Fruit fly (Drosophila melanogaster) S2 (cell line): Measurements from ENCODE around the gene CG18265.

ENCODE experiments used
- CG8478 ChIP-seq: fragments of >200 bp; optimal IDR thresholded peaks from 2 replicates; lab custom pipeline; 2018
- CTCF ChIP-seq, 2 experiments: fragments of >200 bp; optimal IDR thresholded peaks; 2 replicates each; lab custom pipeline; 2018

Gene CG18265

DNA sequence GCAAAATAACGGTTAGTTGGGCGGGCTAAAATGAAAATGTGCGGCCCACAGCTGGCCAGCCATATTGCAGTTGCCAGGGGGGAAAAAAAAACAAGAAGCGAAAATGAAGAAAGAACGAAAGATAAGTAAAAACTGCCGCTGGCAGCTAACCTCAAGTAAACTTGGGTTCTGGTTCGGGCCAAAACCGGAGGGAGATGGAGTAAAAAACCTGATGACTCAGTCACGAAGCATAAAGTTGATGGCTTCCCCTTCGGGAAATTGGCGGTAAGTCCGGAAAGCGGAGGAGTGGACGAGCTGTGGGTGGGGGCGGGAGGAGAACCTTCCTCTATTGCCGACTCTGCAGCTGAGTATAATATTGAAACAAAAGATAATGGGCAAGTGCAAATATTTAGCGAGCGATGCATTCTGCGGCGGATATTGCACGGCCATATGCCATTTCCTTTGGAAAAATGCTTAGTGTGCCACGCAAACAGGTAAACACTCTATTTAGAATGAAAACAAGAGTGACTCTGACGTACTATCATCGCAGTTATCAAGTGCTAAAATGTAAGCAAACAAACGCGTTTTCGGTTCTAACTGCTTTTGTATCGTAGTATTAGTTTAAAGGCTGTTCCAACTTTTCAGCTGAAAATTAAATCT is 20.0 kb upstream of the CG18265 start:
- TF ChIP-seq CTCF (optimal IDR thresholded peaks at IDR 0.05; lab: Kevin White, UChicago) (no peak), CG8478 (lab: Kevin White, UChicago) (no peak)

DNA sequence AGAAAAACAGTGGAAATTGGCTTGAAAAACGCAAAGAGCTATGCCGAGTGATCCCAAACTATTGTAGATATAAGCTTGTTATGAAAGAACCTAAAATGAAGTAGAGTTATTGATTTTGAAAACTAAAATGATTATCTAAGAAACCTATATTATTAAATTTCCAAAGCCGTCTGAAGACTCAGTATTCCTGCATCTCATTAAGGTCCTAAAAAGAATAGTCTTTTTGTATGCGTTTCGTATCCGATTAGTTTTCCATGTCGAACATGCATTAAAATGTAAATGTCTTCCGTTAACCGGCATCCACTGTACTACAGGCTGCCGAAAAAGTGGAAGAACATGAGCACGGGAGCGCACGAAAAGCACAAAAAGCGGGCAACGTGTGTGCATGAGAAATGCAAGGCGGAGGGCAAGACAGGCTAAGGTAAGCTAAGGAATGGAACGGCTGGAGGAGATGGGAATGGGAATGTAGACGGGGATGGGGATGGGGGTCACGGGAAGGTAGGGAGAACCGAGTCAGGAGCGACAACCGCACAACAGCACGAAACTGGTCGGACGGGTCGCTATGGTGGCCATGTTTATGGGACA is 18.5 kb upstream of the CG18265 start:
- TF ChIP-seq CG8478 (lab: Kevin White, UChicago) = no peak
- TF ChIP-seq CTCF (optimal IDR thresholded peaks at IDR 0.05; lab: Kevin White, UChicago) = no peak

DNA sequence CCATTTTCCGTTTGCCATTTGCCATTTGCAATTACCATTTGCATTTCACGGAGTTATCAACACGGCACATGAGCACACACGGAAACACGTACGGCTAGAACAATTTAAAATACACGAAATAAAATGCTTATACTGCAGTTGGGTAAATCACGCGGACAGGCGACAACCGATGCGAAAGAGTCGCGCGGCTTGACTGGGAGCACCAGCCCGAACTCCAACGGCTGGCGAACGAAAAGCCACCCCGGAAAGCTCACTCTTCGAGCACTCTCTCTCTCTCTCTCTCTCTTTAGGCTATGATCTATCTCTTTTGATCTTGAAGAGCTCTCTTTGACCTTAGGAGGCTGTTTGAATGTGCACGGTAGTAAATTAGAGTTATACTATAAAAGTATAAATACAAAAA is 17.9 kb upstream of the CG18265 start, which contains the start of gene blot:
TSS of gene blot (minus strand) at position 196 of the 400 bp plus-strand sequence.
- TF ChIP-seq CG8478 (lab: Kevin White, UChicago) (no peak), CTCF (optimal IDR thresholded peaks at IDR 0.05; lab: Kevin White, UChicago) (no peak)

DNA sequence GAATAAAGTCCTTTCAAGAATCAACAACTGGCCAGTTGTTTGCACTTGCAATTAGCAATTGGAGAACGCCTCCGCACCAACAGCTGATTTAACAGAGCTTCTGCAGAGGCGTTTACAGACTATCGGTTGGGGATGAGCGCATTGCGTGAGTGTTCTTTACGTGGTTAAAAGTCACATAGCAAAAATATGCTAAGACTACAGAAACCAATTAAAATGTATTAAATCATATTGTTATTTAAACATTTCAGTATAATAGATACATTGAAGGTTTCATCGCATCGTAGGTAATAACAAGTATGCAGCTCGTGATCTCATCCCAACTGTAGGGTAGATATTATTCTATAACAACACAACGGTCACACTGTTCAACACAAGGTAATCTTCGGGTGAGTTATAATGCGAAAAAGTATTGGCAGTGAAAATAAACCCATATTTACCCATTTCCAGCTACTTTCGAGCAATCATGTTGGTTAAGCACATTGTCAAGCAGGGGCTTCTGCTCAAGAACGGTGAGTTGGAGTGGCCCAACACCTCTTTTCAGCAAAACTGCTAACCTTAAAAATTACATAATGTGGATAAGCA is 14.0 kb upstream of the CG18265 start, which contains the start of the genes Sec3 and COX7B:
TSS of gene Sec3 (minus strand) at position 86 of the 582 bp plus-strand sequence.
TSS of gene COX7B (plus strand) at position 346 of the 582 bp plus-strand sequence.
- no peak for TF ChIP-seq CTCF (optimal IDR thresholded peaks at IDR 0.05; lab: Kevin White, UChicago)
- TF ChIP-seq CG8478 (lab: Kevin White, UChicago) = no peak

DNA sequence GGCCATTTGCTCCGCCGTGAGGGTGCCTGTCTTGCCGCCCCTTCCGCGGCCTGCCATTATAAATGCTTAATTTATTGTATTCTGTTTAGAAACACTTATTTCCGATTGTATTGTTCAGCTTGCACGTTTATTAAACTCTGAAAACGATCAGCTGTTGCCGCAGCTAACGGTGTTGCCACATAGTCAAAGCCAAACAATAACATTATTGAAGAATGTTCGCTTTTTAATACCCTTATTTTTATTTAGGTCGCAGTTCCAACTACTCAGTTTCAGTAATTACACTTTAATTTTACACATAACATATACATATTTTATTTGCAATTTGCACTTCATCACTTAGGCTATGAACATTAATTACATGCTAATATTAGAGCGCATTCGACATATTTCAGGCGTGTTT is 12.2 kb upstream of the CG18265 start, which contains the start of gene Polr3G:
TSS of gene Polr3G (minus strand) at position 118 of the 400 bp plus-strand sequence.
- TF ChIP-seq CTCF (optimal IDR thresholded peaks at IDR 0.05; lab: Kevin White, UChicago) = no peak
- TF ChIP-seq CG8478 (lab: Kevin White, UChicago) = no peak

DNA sequence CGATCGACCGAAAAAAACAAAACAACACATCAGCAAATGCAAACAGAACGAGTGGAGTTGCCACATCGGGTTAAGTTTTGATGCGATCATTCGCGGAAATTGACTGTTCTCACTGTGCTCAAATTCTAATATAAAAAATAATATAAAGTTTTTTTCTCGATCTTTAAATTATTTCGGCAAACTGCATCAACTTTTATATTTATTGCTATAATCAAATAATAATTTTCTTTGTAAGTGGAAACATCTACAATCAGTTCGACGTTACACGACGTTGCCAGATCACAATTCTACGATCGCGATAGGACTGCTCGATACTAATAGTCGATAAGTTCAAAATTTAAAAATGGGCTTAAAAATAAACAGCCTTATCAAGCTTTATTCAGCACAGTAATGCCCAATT is 10.4 kb upstream of the CG18265 start, which contains the start of gene Gorab:
TSS of gene Gorab (minus strand) at position 58 of the 400 bp plus-strand sequence.
- TF ChIP-seq CG8478 (lab: Kevin White, UChicago) (no peak), CTCF (optimal IDR thresholded peaks at IDR 0.05; lab: Kevin White, UChicago) (no peak)

DNA sequence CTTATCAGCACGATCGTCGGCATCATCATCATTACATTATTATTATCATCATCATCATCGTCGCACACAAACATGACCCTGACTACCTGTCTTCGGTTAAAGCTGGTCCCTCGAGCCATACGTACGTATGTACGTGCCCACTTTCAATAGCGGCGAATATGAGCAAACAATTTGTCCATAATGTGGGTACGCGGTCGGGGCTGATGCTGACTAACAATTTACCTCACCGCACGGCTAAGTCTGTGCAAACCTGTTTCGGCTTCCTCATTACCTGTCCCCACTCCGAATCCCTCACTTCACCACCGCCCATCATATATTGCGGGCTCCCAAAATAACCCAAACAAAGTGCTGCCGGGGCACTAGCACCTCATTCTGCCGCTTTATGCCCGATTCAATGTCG is 8.8 kb upstream of the CG18265 start:
- TF ChIP-seq CG8478 (lab: Kevin White, UChicago) (no peak), CTCF (optimal IDR thresholded peaks at IDR 0.05; lab: Kevin White, UChicago) (no peak)

DNA sequence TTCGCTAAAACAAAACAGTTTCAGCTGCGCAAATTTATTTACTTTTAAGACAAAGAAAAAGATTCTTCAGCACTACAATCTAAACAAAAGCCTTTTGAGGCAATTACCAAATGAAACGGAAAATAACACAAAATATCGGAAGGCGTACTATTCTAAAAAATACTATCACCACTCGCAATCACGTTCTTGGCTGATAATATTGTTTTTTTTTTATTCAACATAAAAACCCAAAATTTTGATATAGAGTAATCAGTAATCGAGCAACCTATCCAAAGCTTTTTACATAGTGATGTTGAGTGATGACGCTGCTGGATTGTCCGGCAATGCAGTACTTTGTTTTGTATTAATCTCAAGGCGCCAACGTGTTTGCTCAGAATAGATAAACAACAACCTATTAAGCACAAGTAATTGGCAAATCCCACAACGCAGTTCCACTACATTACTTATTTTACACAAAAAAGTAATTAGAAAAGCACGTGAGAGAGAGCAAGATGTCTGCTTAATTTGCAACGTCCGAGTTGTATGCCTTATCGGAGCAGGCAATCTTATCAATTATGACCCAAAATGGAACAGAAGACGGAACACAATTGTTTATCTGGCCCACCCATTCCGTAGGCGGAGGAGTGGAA is 8.1 kb upstream of the CG18265 start:
- TF ChIP-seq CG8478 (lab: Kevin White, UChicago) (no peak), CTCF (optimal IDR thresholded peaks at IDR 0.05; lab: Kevin White, UChicago) (no peak)

DNA sequence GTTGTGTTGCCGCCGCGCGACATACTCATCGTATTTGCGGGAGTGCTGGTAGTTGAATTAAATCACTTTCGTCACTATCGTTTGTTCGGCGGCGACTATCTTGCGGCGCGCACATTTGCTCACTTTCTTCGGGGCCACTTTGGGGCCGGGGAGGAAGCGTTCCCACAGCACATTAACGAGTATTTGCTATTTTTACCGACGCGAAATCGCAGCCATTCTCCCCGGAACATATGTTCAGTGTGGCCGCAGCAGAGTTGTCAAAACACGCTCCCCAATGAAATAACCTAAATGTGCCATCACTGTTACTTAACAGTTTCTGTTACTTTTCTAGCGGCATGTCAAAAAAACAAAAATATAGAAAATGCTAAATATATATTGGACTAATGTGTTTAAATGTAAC is 6.3 kb upstream of the CG18265 start, which contains the start of gene frc:
TSS of gene frc (minus strand) at position 244 of the 400 bp plus-strand sequence.
- TF ChIP-seq CG8478 (lab: Kevin White, UChicago) = no peak
- no peak for TF ChIP-seq CTCF (optimal IDR thresholded peaks at IDR 0.05; lab: Kevin White, UChicago)

DNA sequence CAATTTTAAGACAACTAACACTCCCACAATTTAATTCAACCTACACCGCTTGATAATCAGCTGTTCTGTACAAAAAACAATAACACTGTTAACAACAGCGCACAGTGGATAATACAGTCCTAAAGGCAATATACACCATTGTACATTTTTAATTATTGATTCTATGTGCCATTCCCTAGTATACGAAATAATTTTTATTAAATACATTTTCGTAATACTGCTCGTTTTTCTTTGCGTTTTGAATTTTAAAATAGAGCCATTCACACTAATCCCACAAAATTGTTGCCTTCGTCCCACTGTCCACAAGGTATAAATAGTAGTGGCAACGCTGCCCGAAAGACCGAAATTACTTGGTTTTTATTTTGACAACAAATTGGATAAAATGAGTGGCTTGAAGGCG is 5.6 kb upstream of the CG18265 start, which contains the start of the genes Coq4 and CG32176:
TSS of gene Coq4 (minus strand) at position 67 of the 400 bp plus-strand sequence.
TSS of gene CG32176 (plus strand) at position 314 of the 400 bp plus-strand sequence.
- no peak for TF ChIP-seq CTCF (optimal IDR thresholded peaks at IDR 0.05; lab: Kevin White, UChicago)
- no peak for TF ChIP-seq CG8478 (lab: Kevin White, UChicago)

DNA sequence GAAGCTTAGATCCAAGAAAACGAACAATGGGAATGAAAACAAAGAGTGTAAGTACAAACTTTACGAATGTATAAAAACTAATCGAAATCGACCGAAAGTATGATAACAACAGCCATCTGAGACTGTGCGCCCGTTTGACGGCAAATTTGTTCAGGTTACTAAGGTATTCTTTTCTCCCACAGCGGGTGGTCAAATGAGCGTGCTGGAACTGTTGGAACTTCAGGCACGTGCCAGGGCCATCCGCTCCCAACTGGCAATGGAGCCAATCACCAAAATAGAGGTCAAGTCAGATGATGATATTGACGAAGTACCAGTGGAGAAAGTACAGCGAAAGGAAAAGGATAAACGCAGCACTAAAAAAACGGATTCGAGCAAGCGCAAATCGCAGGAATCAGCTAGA is 2.9 kb upstream of the CG18265 start, which contains the start of gene CG12229:
TSS of gene CG12229 (minus strand) at position 101 of the 400 bp plus-strand sequence.
- TF ChIP-seq CG8478 (lab: Kevin White, UChicago) (no peak), CTCF (optimal IDR thresholded peaks at IDR 0.05; lab: Kevin White, UChicago) (no peak)

DNA sequence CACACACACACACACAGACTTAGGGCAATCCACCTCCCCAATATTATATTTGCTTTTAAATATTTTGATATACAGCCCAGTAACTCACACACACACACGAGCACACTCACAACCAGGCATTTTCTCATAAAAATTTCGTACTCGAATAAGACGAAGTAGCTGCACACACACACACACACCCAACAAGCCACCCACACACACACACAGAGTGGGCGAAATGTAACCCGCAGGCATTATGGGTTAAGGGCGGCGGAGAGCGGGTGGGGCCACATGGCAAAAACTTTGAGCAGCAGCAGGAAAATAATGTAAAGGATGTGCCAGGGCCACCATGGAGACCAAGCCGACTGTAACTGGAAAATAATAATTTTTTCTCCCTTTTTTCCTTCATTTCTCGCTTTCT is 2.4 kb downstream of the CG18265 start:
- TF ChIP-seq CTCF (optimal IDR thresholded peaks at IDR 0.05; lab: Kevin White, UChicago) (no peak), CG8478 (lab: Kevin White, UChicago) (no peak)

DNA sequence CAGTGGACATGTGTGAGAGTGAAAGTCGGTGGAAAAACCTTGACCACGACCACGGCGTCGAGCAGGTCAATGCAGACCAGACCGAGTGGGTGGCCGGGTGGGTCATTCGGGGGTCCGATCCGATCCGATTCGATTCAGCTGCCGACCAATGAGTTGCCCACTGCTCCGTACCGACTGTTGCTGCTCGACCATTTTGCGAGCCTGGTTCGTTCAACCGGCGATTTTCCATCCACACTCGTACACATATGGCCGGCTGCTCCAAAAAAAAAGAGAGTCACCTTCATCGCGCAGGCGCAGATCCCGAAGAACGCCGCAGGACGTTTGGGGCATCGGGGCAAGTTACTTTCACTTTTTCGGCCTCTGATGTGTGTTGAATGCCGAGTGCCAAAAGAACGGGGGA is 5.4 kb downstream of the CG18265 start:
- no peak for TF ChIP-seq CTCF (optimal IDR thresholded peaks at IDR 0.05; lab: Kevin White, UChicago)
- TF ChIP-seq CG8478 (lab: Kevin White, UChicago) = no peak
